Fruit fly (Drosophila melanogaster): Measurements from ENCODE around the gene side-VII.
A peak's percentile ranks its signal among the peaks of the same experiment; 100 is the strongest.

Gene side-VII

dm6 chr3R:9705008-9705628, 34.7 kb downstream of the side-VII start, which contains the start of gene Unc-115a:
TSS of gene Unc-115a (minus strand) at chr3R:9705417.
- TF ChIP-seq Hr38 (GFP tag; optimal IDR thresholded peaks at IDR 0.05) (no peak), topi (GFP tag; optimal IDR thresholded peaks at IDR 0.05) (no peak), svp (GFP tag) (no peak), Eip93F (GFP tag; optimal IDR thresholded peaks at IDR 0.05) (no peak), CG6792 (GFP tag; optimal IDR thresholded peaks at IDR 0.05) (no peak), CG8319 (GFP tag; optimal IDR thresholded peaks at IDR 0.05) (no peak), pdm3 (GFP tag; optimal IDR thresholded peaks at IDR 0.05) (no peak), dac (GFP tag; optimal IDR thresholded peaks at IDR 0.05) (no peak), Sox14 (GFP tag; optimal IDR thresholded peaks at IDR 0.05) (peak; percentile 69), net (GFP tag; optimal IDR thresholded peaks at IDR 0.05) (no peak), CG6808 (GFP tag; optimal IDR thresholded peaks at IDR 0.05) (no peak), dsx (GFP tag; optimal IDR thresholded peaks at IDR 0.05; ENCODE audit: poor library complexity, severe bottlenecking) (peak; percentile 60), CG11294 (GFP tag; IDR thresholded peaks at IDR 0.05) (no peak), CG9139 (GFP tag; optimal IDR thresholded peaks at IDR 0.05) (no peak), CG1621 (tag; optimal IDR thresholded peaks at IDR 0.05) (peak; percentile 81), Eip75B (GFP tag; optimal IDR thresholded peaks at IDR 0.05) (no peak), spab (GFP tag; optimal IDR thresholded peaks at IDR 0.05) (no peak), fkh (GFP tag; optimal IDR thresholded peaks at IDR 0.05) (peak; percentile 35), CG6276 (GFP tag; optimal IDR thresholded peaks at IDR 0.05) (no peak), CG6163 (GFP tag; IDR thresholded peaks at IDR 0.05) (no peak), CG10669 (GFP tag; optimal IDR thresholded peaks at IDR 0.05) (no peak), esn (GFP tag; optimal IDR thresholded peaks at IDR 0.05) (peak; percentile 55), acj6 (GFP tag; optimal IDR thresholded peaks at IDR 0.05) (no peak), CG11902 (GFP tag; optimal IDR thresholded peaks at IDR 0.05) (no peak), CG32006 (GFP tag; optimal IDR thresholded peaks at IDR 0.05) (no peak), CG8632 (GFP tag; optimal IDR thresholded peaks at IDR 0.05) (no peak), salr (GFP tag; optimal IDR thresholded peaks at IDR 0.05) (no peak), CG4318 (GFP tag; optimal IDR thresholded peaks at IDR 0.05) (no peak), CG6854 (GFP tag; optimal IDR thresholded peaks at IDR 0.05) (peak; percentile 28), Hr39 (GFP tag; optimal IDR thresholded peaks at IDR 0.05) (no peak), eg (GFP tag; IDR thresholded peaks at IDR 0.05) (no peak), Ets96B (tag; optimal IDR thresholded peaks at IDR 0.05) (peak; percentile 11), OdsH (GFP tag; optimal IDR thresholded peaks at IDR 0.05) (no peak), cyc (GFP tag; optimal IDR thresholded peaks at IDR 0.05) (peak; percentile 1), lz (GFP tag; optimal IDR thresholded peaks at IDR 0.05) (peak; percentile 38), Sox15 (GFP tag; optimal IDR thresholded peaks at IDR 0.05) (no peak), CG3032 (tag; optimal IDR thresholded peaks at IDR 0.05) (peak; percentile 36), vri (GFP tag; optimal IDR thresholded peaks at IDR 0.05) (no peak), Eip78C (GFP tag) (no peak), CG31627 (GFP tag; optimal IDR thresholded peaks at IDR 0.05) (peak; percentile 4), CG34406 (GFP tag; optimal IDR thresholded peaks at IDR 0.05) (no peak), CG16779 (tag; optimal IDR thresholded peaks at IDR 0.05) (no peak), CG11762 (GFP tag; optimal IDR thresholded peaks at IDR 0.05; ENCODE audit: insufficient read depth) (no peak), CG15336 (GFP tag; IDR thresholded peaks at IDR 0.05) (no peak), CG10631 (GFP tag; optimal IDR thresholded peaks at IDR 0.05) (no peak), Gug (GFP tag; IDR thresholded peaks at IDR 0.05) (no peak)
